Fruit fly (Drosophila melanogaster): ENCODE data around the gene CG3448.

dm6 chr3L:9442625-9443282 is 8.6 kb downstream of the CG3448 start, which contains the start of gene Srg3:
- no peak for TF ChIP-seq Myc (optimal IDR thresholded peaks at IDR 0.05)
- TF ChIP-seq psq (optimal IDR thresholded peaks at IDR 0.05): no peak
- TF ChIP-seq insv (optimal IDR thresholded peaks at IDR 0.05): no peak
- no peak for TF ChIP-seq ttk (optimal IDR thresholded peaks at IDR 0.05)
- TF ChIP-seq h (optimal IDR thresholded peaks at IDR 0.05): no peak

All from Kc167 (cell line).